Fruit fly (Drosophila melanogaster) S2 (cell line): Measurements from ENCODE around the gene CG13999.

ENCODE experiments used
- CG8478 ChIP-seq: fragments of >200 bp; optimal IDR thresholded peaks from 2 replicates; lab custom pipeline; 2018
- CTCF ChIP-seq, 2 experiments: fragments of >200 bp; optimal IDR thresholded peaks; 2 replicates each; lab custom pipeline; 2018

DNA sequence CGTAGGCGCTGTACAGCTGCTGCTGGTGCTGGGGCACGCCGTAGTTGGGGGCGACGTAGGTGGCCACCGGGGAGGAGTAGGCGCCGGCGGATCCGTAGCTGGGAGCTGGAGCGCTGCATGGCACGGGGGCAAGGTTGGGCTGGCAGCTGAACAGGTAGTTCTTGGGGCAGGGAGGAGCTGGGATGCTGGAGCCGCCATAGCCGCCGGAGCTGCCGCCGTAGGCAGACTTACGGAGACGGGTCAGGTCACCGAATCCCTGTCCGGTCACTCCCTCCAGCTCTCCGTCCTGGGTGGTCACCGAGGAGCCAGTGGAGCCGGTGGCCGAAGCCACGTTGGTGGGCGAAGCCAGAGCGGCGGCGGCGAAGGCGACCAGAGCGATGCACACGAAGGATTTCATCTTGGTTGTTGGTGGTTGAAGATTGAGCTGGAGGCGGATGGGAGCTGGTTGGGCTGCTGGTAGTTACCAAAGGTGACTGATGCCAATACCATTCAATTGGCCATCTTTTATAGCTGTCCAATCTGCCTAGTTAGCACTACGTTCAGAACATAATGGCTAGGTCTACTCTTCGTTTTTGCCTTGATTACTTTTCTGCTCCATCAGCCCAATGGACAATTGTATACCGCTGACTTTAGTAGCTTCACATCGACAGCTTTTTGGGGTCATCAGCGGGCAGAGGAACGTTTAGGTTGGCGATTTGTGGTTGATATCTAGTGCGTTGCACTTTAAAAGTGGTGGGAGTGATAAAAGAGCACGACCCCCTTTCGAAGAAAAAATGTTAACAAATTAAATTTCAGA is 3.8 kb upstream of the CG13999 start, which contains the start of gene Vm26Aa:
- TF ChIP-seq CG8478 (no peak), CTCF (optimal IDR thresholded peaks at IDR 0.05; lab: Kevin White, UChicago) (no peak)
